Fruit fly (Drosophila melanogaster) whole organism, embryonic: ENCODE data around the gene BuGZ.
A peak's percentile ranks its signal among the peaks of the same experiment; 100 is the strongest.

Source experiments
- B-H2 ChIP-seq: fragments of 200-800 bp; sonication (Bioruptor generic); optimal IDR thresholded peaks from 2 replicates; lab custom pipeline; 2018; ENCODE audit warnings: missing biosample characterization, mild to moderate bottlenecking, missing genetic modification characterization
- C15 ChIP-seq: fragments of 200-800 bp; sonication (Bioruptor generic); IDR thresholded peaks from 3 replicates; pipeline ENCODE4 v1.3.6; 2022; ENCODE audit warnings: missing biosample characterization, missing genetic modification characterization
- CG10366 ChIP-seq: fragments of 200-800 bp; sonication (Bioruptor generic); IDR thresholded peaks from 2 replicates; pipeline ENCODE4 v1.3.6; 2022; ENCODE audit warnings: missing biosample characterization, missing genetic modification characterization
- CG1233 ChIP-seq: fragments of 200-800 bp; sonication (Bioruptor generic); optimal IDR thresholded peaks from 4 replicates; lab custom pipeline; 2018; ENCODE audit warnings: missing biosample characterization, mild to moderate bottlenecking, missing genetic modification characterization
- CG12391 ChIP-seq: fragments of 200-800 bp; sonication (Bioruptor generic); optimal IDR thresholded peaks from 3 replicates; lab custom pipeline; 2018; ENCODE audit warnings: missing biosample characterization, mild to moderate bottlenecking, missing genetic modification characterization, moderate library complexity
- CG12744 ChIP-seq: fragments of 200-800 bp; sonication (Bioruptor generic); optimal IDR thresholded peaks from 2 replicates; lab custom pipeline; 2016; ENCODE audit warnings: missing biosample characterization, missing genetic modification characterization
- CG14860 ChIP-seq: fragments of 200-800 bp; sonication (Bioruptor generic); IDR thresholded peaks from 3 replicates; pipeline ENCODE4 v1.3.6; 2022; ENCODE audit warnings: missing biosample characterization, missing genetic modification characterization; ENCODE audit not compliant: partially characterized antibody
- CG1603 ChIP-seq: fragments of 200-800 bp; sonication (Bioruptor generic); optimal IDR thresholded peaks from 2 replicates; lab custom pipeline; 2019; ENCODE audit warnings: missing biosample characterization, mild to moderate bottlenecking, missing genetic modification characterization, moderate library complexity
- CG17361 ChIP-seq: fragments of 200-800 bp; sonication (Bioruptor generic); IDR thresholded peaks from 3 replicates; pipeline ENCODE4 v1.3.6; 2022; ENCODE audit warnings: missing biosample characterization, missing genetic modification characterization
- CG17568 ChIP-seq: fragments of 200-800 bp; sonication (Bioruptor generic); optimal IDR thresholded peaks from 2 replicates; lab custom pipeline; 2018; ENCODE audit warnings: missing biosample characterization, mild to moderate bottlenecking, missing genetic modification characterization, moderate library complexity
- CG18599 ChIP-seq: fragments of 200-800 bp; sonication (Bioruptor generic); optimal IDR thresholded peaks from 3 replicates; lab custom pipeline; 2017; ENCODE audit warnings: missing biosample characterization, missing genetic modification characterization, mild to moderate bottlenecking, moderate library complexity, missing genetic modification reagents
- CG2116 ChIP-seq: fragments of 200-800 bp; sonication (Bioruptor generic); optimal IDR thresholded peaks from 3 replicates; lab custom pipeline; 2018; ENCODE audit warnings: missing biosample characterization, mild to moderate bottlenecking, missing genetic modification characterization
- CG3065 ChIP-seq: fragments of 200-800 bp; sonication (Bioruptor generic); optimal IDR thresholded peaks from 2 replicates; lab custom pipeline; 2016; ENCODE audit warnings: missing biosample characterization, missing genetic modification characterization
- CG32772 ChIP-seq: fragments of 200-800 bp; sonication (Bioruptor generic); IDR thresholded peaks from 2 replicates; pipeline ENCODE4 v1.3.6; 2022; ENCODE audit warnings: missing biosample characterization, missing genetic modification characterization
- CG3847 ChIP-seq: fragments of 200-800 bp; sonication (Bioruptor generic); IDR thresholded peaks from 2 replicates; pipeline ENCODE4 v1.3.6; 2022; ENCODE audit warnings: missing biosample characterization, missing genetic modification characterization
- CG4854 ChIP-seq: fragments of 200-800 bp; sonication (Bioruptor generic); optimal IDR thresholded peaks from 2 replicates; lab custom pipeline; 2016; ENCODE audit warnings: missing biosample characterization, missing genetic modification characterization, inconsistent platforms
- CG6272 ChIP-seq: fragments of 200-800 bp; sonication (Bioruptor generic); IDR thresholded peaks from 2 replicates; pipeline ENCODE4 v1.3.6; 2022; ENCODE audit warnings: missing biosample characterization, missing genetic modification characterization
- CG7372 ChIP-seq: fragments of 200-800 bp; sonication (Bioruptor generic); IDR thresholded peaks from 2 replicates; pipeline ENCODE4 v1.3.6; 2022; ENCODE audit warnings: missing biosample characterization, missing genetic modification characterization
- CG8478 ChIP-seq: fragments of >200 bp; optimal IDR thresholded peaks from 2 replicates; lab custom pipeline; 2018
- D19B ChIP-seq: fragments of 200-800 bp; sonication (Bioruptor generic); optimal IDR thresholded peaks from 2 replicates; lab custom pipeline; 2017; ENCODE audit warnings: missing biosample characterization, mild to moderate bottlenecking, missing genetic modification characterization
- Deaf1 ChIP-seq: fragments of 200-800 bp; optimal IDR thresholded peaks from 3 replicates; lab custom pipeline; 2019; ENCODE audit warnings: missing biosample characterization, mild to moderate bottlenecking, missing genetic modification characterization, moderate library complexity
- Elba2 ChIP-seq: fragments of 200-800 bp; sonication (Bioruptor generic); optimal IDR thresholded peaks from 3 replicates; lab custom pipeline; 2016; ENCODE audit warnings: missing biosample characterization, missing genetic modification characterization
- Ets97D ChIP-seq: fragments of 200-800 bp; sonication (Bioruptor generic); optimal IDR thresholded peaks from 3 replicates; lab custom pipeline; 2016; ENCODE audit warnings: missing biosample characterization, missing genetic modification characterization
- Gsc ChIP-seq: fragments of 200-800 bp; sonication (Bioruptor generic); IDR thresholded peaks from 2 replicates; pipeline ENCODE4 v1.3.6; 2022; ENCODE audit warnings: missing biosample characterization, missing genetic modification characterization
- Gug ChIP-seq: fragments of 200-800 bp; sonication (Bioruptor generic); IDR thresholded peaks from 4 replicates; pipeline ENCODE4 v1.3.6; 2022; ENCODE audit warnings: missing biosample characterization, missing genetic modification characterization
- Hey ChIP-seq: fragments of 200-800 bp; sonication (Bioruptor generic); optimal IDR thresholded peaks from 3 replicates; lab custom pipeline; 2018; ENCODE audit warnings: missing biosample characterization, mild to moderate bottlenecking, missing genetic modification characterization
- Hmx ChIP-seq: fragments of 200-800 bp; sonication (Bioruptor generic); optimal IDR thresholded peaks from 2 replicates; lab custom pipeline; 2016; ENCODE audit warnings: missing biosample characterization, missing genetic modification characterization
- Hr39 ChIP-seq: fragments of >200 bp; optimal IDR thresholded peaks from 2 replicates; lab custom pipeline; 2017
- Hr51 ChIP-seq, 2 experiments: fragments of 200-800 bp; sonication (Bioruptor generic); optimal IDR thresholded peaks; 2 replicates in 1 of 2; 3 replicates in 1 of 2; lab custom pipeline; 2016 to 2018; ENCODE audit warnings: missing biosample characterization in 2 of 2, missing genetic modification characterization in 2 of 2, mild to moderate bottlenecking in 1 of 2, moderate library complexity in 1 of 2
- Jarid2 ChIP-seq: fragments of 200-800 bp; sonication (Bioruptor generic); optimal IDR thresholded peaks from 3 replicates; lab custom pipeline; 2017; ENCODE audit warnings: mild to moderate bottlenecking, missing biosample characterization, missing genetic modification reagents, missing genetic modification characterization
- Myb ChIP-seq: fragments of 200-800 bp; sonication (Bioruptor generic); optimal IDR thresholded peaks from 2 replicates; lab custom pipeline; 2016; ENCODE audit warnings: missing biosample characterization, missing genetic modification characterization
- NC2β ChIP-seq: fragments of 200-800 bp; sonication (Bioruptor generic); optimal IDR thresholded peaks from 2 replicates; lab custom pipeline; 2016; ENCODE audit warnings: missing biosample characterization, missing genetic modification characterization
- Six4 ChIP-seq: fragments of 200-800 bp; sonication (Bioruptor generic); optimal IDR thresholded peaks from 2 replicates; lab custom pipeline; 2016; ENCODE audit warnings: missing biosample characterization, missing genetic modification characterization
- Stat92E ChIP-seq, 3 experiments: fragments of >200 bp in 2 of 3; fragments of 200-800 bp in 1 of 3; sonication (Bioruptor generic) in 1 of 3; optimal IDR thresholded peaks; 2 replicates each; lab custom pipeline; 2017 to 2019; ENCODE audit warnings: missing biosample characterization in 3 of 3, missing genetic modification characterization in 3 of 3, mild to moderate bottlenecking in 1 of 3, moderate library complexity in 1 of 3
- Tbp ChIP-seq: fragments of >200 bp; optimal IDR thresholded peaks from 2 replicates; lab custom pipeline; 2018; ENCODE audit warnings: missing biosample characterization, missing genetic modification characterization
- amos ChIP-seq: fragments of 200-800 bp; sonication (Bioruptor generic); IDR thresholded peaks from 2 replicates; pipeline ENCODE4 v1.3.6; 2022; ENCODE audit warnings: missing biosample characterization, missing genetic modification characterization; ENCODE audit not compliant: partially characterized antibody
- ap ChIP-seq: fragments of 200-800 bp; sonication (Bioruptor generic); IDR thresholded peaks from 2 replicates; pipeline ENCODE4 v1.3.6; 2022; ENCODE audit warnings: missing biosample characterization, missing genetic modification characterization
- ash1 ChIP-seq: fragments of 200-800 bp; sonication (Bioruptor generic); optimal IDR thresholded peaks from 2 replicates; lab custom pipeline; 2018; ENCODE audit warnings: missing biosample characterization, mild to moderate bottlenecking, missing genetic modification characterization
- br ChIP-seq: fragments of >200 bp; optimal IDR thresholded peaks from 2 replicates; lab custom pipeline; 2017
- chif ChIP-seq, 2 experiments: fragments of 200-800 bp; sonication (Bioruptor generic); optimal IDR thresholded peaks; 3 replicates each; lab custom pipeline; 2016; ENCODE audit warnings: missing biosample characterization in 2 of 2, missing genetic modification characterization in 2 of 2
- chinmo ChIP-seq: fragments of 200-800 bp; sonication (Bioruptor generic); IDR thresholded peaks from 4 replicates; pipeline ENCODE4 v1.3.6; 2022; ENCODE audit warnings: missing biosample characterization, missing genetic modification characterization; ENCODE audit not compliant: partially characterized antibody
- cwo ChIP-seq: fragments of 200-800 bp; sonication (Bioruptor generic); optimal IDR thresholded peaks from 3 replicates; lab custom pipeline; 2017; ENCODE audit warnings: missing biosample characterization, missing genetic modification characterization, mild to moderate bottlenecking, moderate library complexity, missing genetic modification reagents
- fd102C ChIP-seq: fragments of 200-800 bp; sonication (Bioruptor generic); optimal IDR thresholded peaks from 2 replicates; lab custom pipeline; 2018; ENCODE audit warnings: missing biosample characterization, mild to moderate bottlenecking, missing genetic modification characterization, moderate library complexity
- gsb ChIP-seq: fragments of 200-800 bp; sonication (Bioruptor generic); IDR thresholded peaks from 2 replicates; pipeline ENCODE4 v1.3.6; 2022; ENCODE audit warnings: missing biosample characterization, missing genetic modification characterization
- kah ChIP-seq: fragments of 200-800 bp; sonication (Bioruptor generic); optimal IDR thresholded peaks from 2 replicates; lab custom pipeline; 2018; ENCODE audit warnings: missing biosample characterization, mild to moderate bottlenecking, missing genetic modification characterization
- lab ChIP-seq: fragments of 200-800 bp; sonication (Bioruptor generic); optimal IDR thresholded peaks from 3 replicates; lab custom pipeline; 2017; ENCODE audit warnings: missing biosample characterization, missing genetic modification characterization, mild to moderate bottlenecking, moderate library complexity, missing genetic modification reagents
- luna ChIP-seq: fragments of 200-800 bp; sonication (Bioruptor generic); optimal IDR thresholded peaks from 2 replicates; lab custom pipeline; 2016; ENCODE audit warnings: missing biosample characterization, missing genetic modification characterization
- pfk ChIP-seq: fragments of 200-800 bp; sonication (Bioruptor generic); optimal IDR thresholded peaks from 2 replicates; lab custom pipeline; 2018; ENCODE audit warnings: missing biosample characterization, mild to moderate bottlenecking, missing genetic modification characterization, moderate library complexity
- ro ChIP-seq: fragments of 200-800 bp; sonication (Bioruptor generic); IDR thresholded peaks from 2 replicates; pipeline ENCODE4 v1.3.6; 2022; ENCODE audit warnings: missing biosample characterization, missing genetic modification characterization
- slp2 ChIP-seq: fragments of 200-800 bp; sonication (Bioruptor generic); optimal IDR thresholded peaks from 2 replicates; lab custom pipeline; 2016; ENCODE audit warnings: missing biosample characterization, missing genetic modification characterization
- vvl ChIP-seq: fragments of 200-800 bp; sonication (Bioruptor generic); IDR thresholded peaks from 2 replicates; pipeline ENCODE4 v1.3.6; 2022; ENCODE audit warnings: missing biosample characterization, missing genetic modification characterization
- zen2 ChIP-seq: fragments of 200-800 bp; sonication (Bioruptor generic); IDR thresholded peaks from 3 replicates; pipeline ENCODE4 v1.3.6; 2022; ENCODE audit warnings: missing biosample characterization, missing genetic modification characterization; ENCODE audit not compliant: partially characterized antibody

The BuGZ gene

dm6 chr2L:16703753-16704152 is 39.5 kb upstream of the BuGZ start (continued):
- TF ChIP-seq CG3065 (no peak), Hr39 (lab: Kevin White, UChicago) (no peak), CG18599 (no peak), CG3847 (peak; percentile 41; the same call in 1 of the 2 replicates), CG8478 (no peak), D19B (GFP tag; lab: Kevin White, UChicago) (no peak), chif (GFP tag; optimal IDR thresholded peaks at IDR 0.05; lab: Kevin White, UChicago) (peak in 1 of 2 experiments; percentile 39), slp2 (GFP tag; lab: Kevin White, UChicago) (no peak), ash1 (no peak), C15 (GFP tag; lab: Robert Waterston, UW) (no peak), CG32772 (GFP tag; lab: Robert Waterston, UW) (no peak), CG2116 (no peak), Gug (GFP tag; lab: Robert Waterston, UW) (no peak), CG1233 (GFP tag; lab: Kevin White, UChicago) (no peak), zen2 (GFP tag; lab: Robert Waterston, UW) (no peak), pfk (GFP tag; lab: Kevin White, UChicago) (no peak), CG12744 (GFP tag; lab: Kevin White, UChicago) (no peak), Tbp (no peak), CG10366 (peak; percentile 75), CG4854 (peak; percentile 31), gsb (GFP tag; lab: Robert Waterston, UW) (no peak), chinmo (GFP tag; lab: Robert Waterston, UW) (no peak), amos (no peak), kah (GFP tag; lab: Kevin White, UChicago) (no peak), CG17568 (GFP tag; lab: Kevin White, UChicago) (peak; percentile 10), lab (GFP tag; lab: Kevin White, UChicago) (no peak), Ets97D (GFP tag; lab: Kevin White, UChicago) (no peak), Hr51 (GFP tag; optimal IDR thresholded peaks at IDR 0.05; lab: Kevin White, UChicago) (peak in 1 of 2 experiments; percentile 28), CG7372 (GFP tag; lab: Robert Waterston, UW) (no peak), Jarid2 (GFP tag; lab: Kevin White, UChicago) (no peak), CG14860 (GFP tag; lab: Robert Waterston, UW) (no peak), CG17361 (GFP tag; lab: Robert Waterston, UW) (no peak), Elba2 (GFP tag; lab: Kevin White, UChicago) (no peak), CG6272 (GFP tag; lab: Robert Waterston, UW) (no peak), cwo (no peak), Hmx (no peak), br (lab: Kevin White, UChicago) (no peak), CG12391 (tag; lab: Kevin White, UChicago) (peak; percentile 44), luna (no peak), Deaf1 (tag; lab: Kevin White, UChicago) (no peak), Six4 (GFP tag; lab: Kevin White, UChicago) (no peak), CG1603 (tag; lab: Kevin White, UChicago) (peak; percentile 31), ap (GFP tag; lab: Robert Waterston, UW) (no peak), vvl (GFP tag; lab: Robert Waterston, UW) (peak; percentile 65), Stat92E (GFP tag; optimal IDR thresholded peaks at IDR 0.05; lab: Kevin White, UChicago) (no peak), Gsc (GFP tag; lab: Robert Waterston, UW) (no peak), Hey (tag; lab: Kevin White, UChicago) (no peak), fd102C (no peak), ro (GFP tag; lab: Robert Waterston, UW) (no peak), B-H2 (GFP tag; lab: Kevin White, UChicago) (peak; percentile 31), NC2β (GFP tag; lab: Kevin White, UChicago) (peak; percentile 15), Myb (peak; percentile 21)
